Worm (Caenorhabditis elegans) whole organism, L4 larva: Measurements from ENCODE around the gene F07B10.7.
A peak's percentile ranks its signal among the peaks of the same experiment; 100 is the strongest.

ENCODE experiments used
- fos-1 ChIP-seq: fragments of 150-350 bp; optimal IDR thresholded peaks from 2 replicates; lab custom pipeline; 2014; ENCODE audit warnings: missing biosample characterization, missing genetic modification characterization
- nhr-10 ChIP-seq: fragments of 150-350 bp; optimal IDR thresholded peaks from 2 replicates; lab custom pipeline; 2014; ENCODE audit warnings: missing biosample characterization, missing genetic modification characterization
- nhr-77 ChIP-seq: fragments of 150-350 bp; optimal IDR thresholded peaks from 2 replicates; lab custom pipeline; 2014; ENCODE audit warnings: missing biosample characterization, missing genetic modification characterization
- snpc-4 ChIP-seq: fragments of 150-350 bp; optimal IDR thresholded peaks from 2 replicates; lab custom pipeline; 2014; ENCODE audit warnings: missing biosample characterization, missing genetic modification characterization
- unc-39 ChIP-seq: sonication (generic microtip); optimal IDR thresholded peaks from 2 replicates; lab custom pipeline; 2017; ENCODE audit warnings: missing biosample characterization, missing genetic modification characterization
- unc-62 ChIP-seq, 3 experiments: fragments of 150-350 bp in 1 of 3; sonication (generic microtip); optimal IDR thresholded peaks in 2 of 3; peaks in 1 of 3; 1 replicate in 1 of 3; 2 replicates in 2 of 3; lab custom pipeline; 2014 to 2017; ENCODE audit warnings: missing biosample characterization in 3 of 3, missing genetic modification characterization in 3 of 3, missing genetic modification reagents in 3 of 3, missing genotype in 1 of 3

- TF ChIP-seq unc-62 (GFP tag; optimal IDR thresholded peaks at IDR 0.05 in 1 of 2; lab: Kevin White, UChicago) (peak in 1 of 2 experiments; percentile 53), unc-62 (tag; optimal IDR thresholded peaks at IDR 0.05; lab: Kevin White, UChicago) (no peak), fos-1 (tag; lab: Kevin White, UChicago) (no peak), unc-39 (tag; lab: Kevin White, UChicago) (no peak), snpc-4 (tag; lab: Kevin White, UChicago) (no peak), nhr-10 (tag; lab: Kevin White, UChicago) (no peak), nhr-77 (tag; lab: Kevin White, UChicago) (no peak)
These were observed 12.7 kb downstream of the F07B10.7 start, which contains the start of gene mam-4 for ce11 chrV:11247846-11248245.
